Worm (Caenorhabditis elegans) whole organism, L4 larva: ENCODE results near the gene Y6D1A.2.
A peak's percentile ranks its signal among the peaks of the same experiment; 100 is the strongest.

Experiments
- D1046.2 ChIP-seq: fragments of 200-800 bp; sonication (Bioruptor generic); IDR thresholded peaks from 2 replicates; pipeline ENCODE4 v1.3.6; 2022; ENCODE audit warnings: missing genetic modification characterization, missing compliant biosample characterization
- F10B5.3 ChIP-seq: sonication (generic microtip); optimal IDR thresholded peaks from 2 replicates; lab custom pipeline; 2016; ENCODE audit warnings: mild to moderate bottlenecking, missing genetic modification characterization, missing compliant biosample characterization
- F26F4.8 ChIP-seq: fragments of 200-800 bp; sonication (Bioruptor generic); conservative IDR thresholded peaks from 2 replicates; pipeline ENCODE4 v1.3.6; 2022; ENCODE audit warnings: missing genetic modification characterization, missing compliant biosample characterization
- F49E8.2 ChIP-seq: sonication (generic microtip); optimal IDR thresholded peaks from 2 replicates; lab custom pipeline; 2016; ENCODE audit warnings: missing compliant biosample characterization, mild to moderate bottlenecking, missing genetic modification characterization, borderline replicate concordance
- T26A8.4 ChIP-seq: fragments of 200-800 bp; sonication (Bioruptor generic); IDR thresholded peaks from 2 replicates; pipeline ENCODE4 v1.3.6; 2022; ENCODE audit warnings: missing genetic modification characterization, missing compliant biosample characterization
- Y48G9A.11 ChIP-seq: fragments of 200-800 bp; sonication (Bioruptor generic); IDR thresholded peaks from 2 replicates; pipeline ENCODE4 v1.3.6; 2022; ENCODE audit warnings: missing genetic modification reagents, missing genetic modification characterization, missing compliant biosample characterization
- ZK337.2 ChIP-seq: fragments of 200-800 bp; sonication (Bioruptor generic); IDR thresholded peaks from 2 replicates; pipeline ENCODE4 v1.3.6; 2022; ENCODE audit warnings: missing genetic modification reagents, missing genetic modification characterization, missing compliant biosample characterization
- ZK546.5 ChIP-seq, 2 experiments: sonication (generic microtip); optimal IDR thresholded peaks; 2 replicates each; lab custom pipeline; 2017; ENCODE audit warnings: missing biosample characterization in 2 of 2, missing genetic modification characterization in 2 of 2
- ama-1 ChIP-seq: fragments of 150-350 bp; optimal IDR thresholded peaks from 2 replicates; lab custom pipeline; 2014; ENCODE audit warnings: inconsistent platforms, mixed read lengths
- attf-4 ChIP-seq: sonication (generic microtip); optimal IDR thresholded peaks from 3 replicates; lab custom pipeline; 2017; ENCODE audit warnings: missing biosample characterization, missing genetic modification characterization
- ceh-82 ChIP-seq: sonication (generic microtip); optimal IDR thresholded peaks from 2 replicates; lab custom pipeline; 2017; ENCODE audit warnings: missing biosample characterization, missing genetic modification characterization
- cey-2 ChIP-seq: sonication (generic microtip); optimal IDR thresholded peaks from 3 replicates; lab custom pipeline; 2017; ENCODE audit warnings: missing genetic modification characterization, mild to moderate bottlenecking, missing compliant biosample characterization, antibody characterized with exemption, borderline replicate concordance; ENCODE audit not compliant: insufficient read depth
- dmd-6 ChIP-seq: fragments of 200-800 bp; sonication (Bioruptor generic); IDR thresholded peaks from 2 replicates; pipeline ENCODE4 v1.3.6; 2022; ENCODE audit warnings: missing genetic modification reagents, missing genetic modification characterization, missing compliant biosample characterization
- fos-1 ChIP-seq: fragments of 150-350 bp; optimal IDR thresholded peaks from 2 replicates; lab custom pipeline; 2014; ENCODE audit warnings: missing biosample characterization, missing genetic modification characterization
- gei-8 ChIP-seq: fragments of 200-800 bp; sonication (Bioruptor generic); optimal IDR thresholded peaks from 2 replicates; lab custom pipeline; 2018; ENCODE audit warnings: mild to moderate bottlenecking, missing genetic modification characterization, missing compliant biosample characterization
- hlh-11 ChIP-seq: fragments of 200-800 bp; sonication (Bioruptor generic); optimal IDR thresholded peaks from 2 replicates; lab custom pipeline; 2018; ENCODE audit warnings: mild to moderate bottlenecking, missing genetic modification characterization, missing compliant biosample characterization
- hmg-1.1 ChIP-seq: fragments of 200-800 bp; sonication (Bioruptor generic); IDR thresholded peaks from 2 replicates; pipeline ENCODE4 v1.3.6; 2022; ENCODE audit warnings: missing genetic modification reagents, missing genetic modification characterization, missing compliant biosample characterization
- lim-7 ChIP-seq: fragments of 200-800 bp; sonication (Bioruptor generic); IDR thresholded peaks from 2 replicates; pipeline ENCODE4 v1.3.6; 2022; ENCODE audit warnings: missing genetic modification characterization, missing compliant biosample characterization
- lin-13 ChIP-seq: fragments of 150-350 bp; optimal IDR thresholded peaks from 2 replicates; lab custom pipeline; 2014; ENCODE audit warnings: missing biosample characterization, missing genetic modification reagents, missing genetic modification characterization
- lin-15B ChIP-seq: fragments of 150-350 bp; sonication (generic microtip); optimal IDR thresholded peaks from 3 replicates; lab custom pipeline; 2014; ENCODE audit warnings: missing biosample characterization, missing genetic modification characterization
- lin-38 ChIP-seq: fragments of 200-800 bp; sonication (Bioruptor generic); IDR thresholded peaks from 2 replicates; pipeline ENCODE4 v1.3.6; 2022; ENCODE audit warnings: missing genetic modification reagents, missing genetic modification characterization, missing compliant biosample characterization
- mes-2 ChIP-seq: sonication (generic microtip); optimal IDR thresholded peaks from 2 replicates; lab custom pipeline; 2016; ENCODE audit warnings: missing genotype, mild to moderate bottlenecking, missing genetic modification characterization, missing compliant biosample characterization; ENCODE audit not compliant: poor library complexity, severe bottlenecking
- mxl-2 ChIP-seq: fragments of 200-800 bp; sonication (Bioruptor generic); conservative IDR thresholded peaks from 2 replicates; pipeline ENCODE4 v1.3.6; 2022; ENCODE audit warnings: missing genetic modification reagents, missing genetic modification characterization, missing compliant biosample characterization
- nhr-102 ChIP-seq: sonication (generic microtip); optimal IDR thresholded peaks from 2 replicates; lab custom pipeline; 2016; ENCODE audit warnings: mild to moderate bottlenecking, missing genetic modification characterization, moderate library complexity, missing compliant biosample characterization
- nhr-11 ChIP-seq: fragments of 150-350 bp; optimal IDR thresholded peaks from 2 replicates; lab custom pipeline; 2014; ENCODE audit warnings: missing biosample characterization, missing genetic modification characterization
- nhr-111 ChIP-seq: fragments of 200-800 bp; sonication (Bioruptor generic); optimal IDR thresholded peaks from 2 replicates; lab custom pipeline; 2018; ENCODE audit warnings: mild to moderate bottlenecking, missing genetic modification characterization, missing compliant biosample characterization
- nhr-237 ChIP-seq: sonication (generic microtip); optimal IDR thresholded peaks from 2 replicates; lab custom pipeline; 2017; ENCODE audit warnings: missing biosample characterization, missing genetic modification characterization
- nhr-25 ChIP-seq: sonication (generic microtip); optimal IDR thresholded peaks from 2 replicates; lab custom pipeline; 2017; ENCODE audit warnings: missing genetic modification characterization, mild to moderate bottlenecking, missing compliant biosample characterization, antibody characterized with exemption, moderate library complexity, borderline replicate concordance; ENCODE audit not compliant: insufficient read depth
- nhr-42 ChIP-seq: fragments of 200-800 bp; sonication (Bioruptor generic); IDR thresholded peaks from 2 replicates; pipeline ENCODE4 v1.3.6; 2022; ENCODE audit warnings: missing genetic modification characterization, missing compliant biosample characterization
- nhr-48 ChIP-seq: sonication (generic microtip); optimal IDR thresholded peaks from 2 replicates; lab custom pipeline; 2016; ENCODE audit warnings: mild to moderate bottlenecking, missing genetic modification characterization, missing compliant biosample characterization
- php-3 ChIP-seq: fragments of 200-800 bp; sonication (Bioruptor generic); IDR thresholded peaks from 2 replicates; pipeline ENCODE4 v1.3.6; 2022; ENCODE audit warnings: missing genetic modification reagents, missing genetic modification characterization, missing compliant biosample characterization
- pqm-1 ChIP-seq: sonication (generic microtip); optimal IDR thresholded peaks from 2 replicates; lab custom pipeline; 2017; ENCODE audit warnings: missing biosample characterization, missing genetic modification characterization
- set-16 ChIP-seq: fragments of 200-800 bp; sonication (Bioruptor generic); IDR thresholded peaks from 2 replicates; pipeline ENCODE4 v1.3.6; 2022; ENCODE audit warnings: missing genetic modification reagents, missing genetic modification characterization, missing compliant biosample characterization
- spr-1 ChIP-seq: sonication (generic microtip); optimal IDR thresholded peaks from 2 replicates; lab custom pipeline; 2016; ENCODE audit warnings: mild to moderate bottlenecking, missing genetic modification characterization, missing compliant biosample characterization
- tag-97 ChIP-seq: fragments of 200-800 bp; sonication (Bioruptor generic); IDR thresholded peaks from 2 replicates; pipeline ENCODE4 v1.3.6; 2022; ENCODE audit warnings: missing genetic modification characterization, missing compliant biosample characterization
- vab-7 ChIP-seq: fragments of 200-800 bp; sonication (Bioruptor generic); IDR thresholded peaks from 2 replicates; pipeline ENCODE4 v1.3.6; 2022; ENCODE audit warnings: missing genetic modification reagents, missing genetic modification characterization, missing compliant biosample characterization
- zfp-2 ChIP-seq: sonication (generic microtip); optimal IDR thresholded peaks from 2 replicates; lab custom pipeline; 2016; ENCODE audit warnings: mild to moderate bottlenecking, missing genetic modification characterization, missing compliant biosample characterization
- zfp-3 ChIP-seq: fragments of 200-800 bp; sonication (Bioruptor generic); conservative IDR thresholded peaks from 2 replicates; pipeline ENCODE4 v1.3.6; 2022; ENCODE audit warnings: missing genetic modification reagents, missing genetic modification characterization, missing compliant biosample characterization
- zip-11 ChIP-seq: fragments of 200-800 bp; sonication (Bioruptor generic); IDR thresholded peaks from 2 replicates; pipeline ENCODE4 v1.3.6; 2022; ENCODE audit warnings: missing genetic modification characterization, missing compliant biosample characterization

Y6D1A.2 gene

DNA sequence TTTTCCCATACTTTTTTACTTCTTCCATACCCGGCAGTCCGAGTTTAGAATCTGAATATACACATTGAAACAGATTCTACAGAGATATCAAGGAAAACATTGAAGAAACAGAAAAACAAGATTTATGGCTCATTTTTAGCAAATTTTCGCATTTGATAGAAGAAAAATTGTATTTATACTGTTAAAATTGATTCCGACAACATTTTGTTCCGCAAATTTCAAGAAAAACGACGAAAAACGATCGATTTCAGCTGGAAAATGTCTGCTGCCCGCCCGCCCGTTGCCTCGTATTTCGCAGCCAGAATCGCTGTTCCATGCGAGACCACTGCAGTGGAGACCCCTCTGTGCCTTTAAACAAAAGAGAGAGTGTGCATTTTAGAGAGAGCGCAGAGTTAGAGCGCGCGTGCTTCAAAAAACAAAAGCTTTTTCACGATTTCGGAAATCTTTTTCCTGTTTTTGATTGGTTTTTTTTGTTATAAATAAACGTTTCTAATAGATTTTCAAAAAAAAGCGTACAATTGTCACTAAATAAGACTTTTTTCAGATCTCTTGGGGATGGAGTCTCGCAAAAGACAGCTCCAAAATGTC, 41.7 kb downstream of the Y6D1A.2 start, which contains the start of the genes patr-1 and dna-2 (continued):
- TF ChIP-seq Y48G9A.11 (GFP tag; lab: Robert Waterston, UW) (no peak), attf-4 (no peak), T26A8.4 (GFP tag; lab: Robert Waterston, UW) (no peak), mxl-2 (no peak), nhr-42 (GFP tag; lab: Robert Waterston, UW) (peak; percentile 19; the same call in 1 of the 2 replicates), zfp-3 (GFP tag; lab: Robert Waterston, UW) (0 out of 2 replicates have a peak, but pooled peaks have one; percentile 30), nhr-237 (no peak), F26F4.8 (GFP tag; lab: Robert Waterston, UW) (no peak), nhr-111 (GFP tag; lab: Kevin White, UChicago) (no peak), nhr-48 (tag; lab: Kevin White, UChicago) (no peak), spr-1 (no peak), ZK337.2 (GFP tag; lab: Robert Waterston, UW) (no peak), nhr-11 (tag; lab: Kevin White, UChicago) (peak; percentile 30), lin-13 (GFP tag; lab: Kevin White, UChicago) (peak; percentile 31), zip-11 (GFP tag; lab: Robert Waterston, UW) (no peak), F10B5.3 (no peak), tag-97 (GFP tag; lab: Robert Waterston, UW) (no peak), ceh-82 (tag; lab: Kevin White, UChicago) (no peak), gei-8 (GFP tag; lab: Kevin White, UChicago) (no peak), zfp-2 (tag; lab: Kevin White, UChicago) (no peak), nhr-25 (no peak), hmg-1.1 (GFP tag; lab: Robert Waterston, UW) (peak; percentile 64; the same call in 1 of the 2 replicates), fos-1 (tag; lab: Kevin White, UChicago) (no peak), hlh-11 (tag; lab: Kevin White, UChicago) (peak; percentile 59), F49E8.2 (tag; lab: Kevin White, UChicago) (no peak), cey-2 (tag; lab: Kevin White, UChicago) (no peak)

DNA sequence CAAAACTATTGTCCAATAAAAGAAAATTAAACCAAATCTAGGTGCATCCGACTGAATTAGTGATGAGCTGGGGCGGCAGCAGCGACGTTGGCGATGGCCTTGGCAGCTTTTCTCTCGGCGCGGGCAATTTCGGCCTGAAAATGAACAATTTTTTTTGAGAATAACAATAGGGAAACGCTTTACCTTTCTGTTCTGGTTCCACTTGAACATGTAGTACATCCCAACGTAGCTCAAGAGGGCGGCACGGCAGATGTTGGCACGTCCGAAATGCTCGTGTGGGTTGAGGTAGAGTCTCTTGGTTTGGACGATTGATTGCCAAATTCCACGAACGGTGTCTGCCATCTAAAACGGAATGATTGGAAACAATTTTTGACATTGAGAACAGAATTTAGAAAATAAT, 45.5 kb downstream of the Y6D1A.2 start, which contains the start of gene F44E5.1:
Gene F44E5.1 (minus strand): TSS at position 342 of the 400 bp plus-strand sequence.
- TF ChIP-seq ama-1 (lab: Kevin White, UChicago) (peak; percentile 86), zfp-3 (GFP tag; lab: Robert Waterston, UW) (peak; percentile 59; the same call in 1 of the 2 replicates), fos-1 (tag; lab: Kevin White, UChicago) (no peak), lin-15B (tag; lab: Kevin White, UChicago) (no peak), nhr-102 (tag; lab: Kevin White, UChicago) (no peak), php-3 (GFP tag; lab: Robert Waterston, UW) (peak; percentile 62; the same call in 1 of the 2 replicates), vab-7 (GFP tag; lab: Robert Waterston, UW) (no peak), lin-38 (peak; percentile 46), zfp-2 (tag; lab: Kevin White, UChicago) (no peak), pqm-1 (tag; lab: Kevin White, UChicago) (no peak), mes-2 (tag; lab: Kevin White, UChicago) (peak; percentile 9), F49E8.2 (tag; lab: Kevin White, UChicago) (no peak), ZK546.5 (tag; optimal IDR thresholded peaks at IDR 0.05; lab: Kevin White, UChicago) (no peak), nhr-11 (tag; lab: Kevin White, UChicago) (no peak), ZK337.2 (GFP tag; lab: Robert Waterston, UW) (no peak), hmg-1.1 (GFP tag; lab: Robert Waterston, UW) (0 out of 2 replicates have a peak, but pooled peaks have one; percentile 11), lim-7 (GFP tag; lab: Robert Waterston, UW) (no peak), set-16 (no peak), dmd-6 (GFP tag; lab: Robert Waterston, UW) (no peak), D1046.2 (GFP tag; lab: Robert Waterston, UW) (no peak)
